Worm (Caenorhabditis elegans): ENCODE results near the gene col-33.

col-33 gene

DNA sequence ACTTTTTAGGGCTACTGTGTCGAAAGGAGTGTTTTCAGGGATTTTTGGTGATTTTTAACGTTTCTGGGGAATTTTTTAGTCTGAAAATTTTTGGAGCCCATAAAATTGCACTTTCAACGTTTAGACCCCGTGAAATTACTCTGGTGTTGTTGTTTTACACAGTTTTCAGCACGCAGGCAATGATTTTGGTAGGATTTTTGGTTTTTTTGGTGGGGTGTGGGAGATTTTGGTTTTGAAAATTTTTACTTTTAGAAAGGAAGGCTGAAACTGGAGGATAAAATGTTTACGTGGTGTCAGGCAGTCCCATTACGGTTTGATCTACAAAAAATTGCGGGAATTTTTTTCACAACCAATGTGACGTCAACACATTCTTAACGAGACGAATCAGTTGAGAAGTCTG, 44.8 kb upstream of the col-33 start:
- no peak for TF ChIP-seq snpc-4 (tag; optimal IDR thresholded peaks at IDR 0.05)
- no peak for TF ChIP-seq lin-13 (GFP tag; optimal IDR thresholded peaks at IDR 0.05)
- no peak for TF ChIP-seq Y55F3AM.14 (GFP tag; optimal IDR thresholded peaks at IDR 0.05)
- no peak for TF ChIP-seq nhr-237 (tag; optimal IDR thresholded peaks at IDR 0.05)
- TF ChIP-seq peb-1 (tag; optimal IDR thresholded peaks at IDR 0.05), result no peak
- no peak for TF ChIP-seq fos-1 (tag; optimal IDR thresholded peaks at IDR 0.05)

ce11 chrIV:4219983-4220382, 43.1 kb upstream of the col-33 start, which contains the start of gene F30B5.11:
Gene F30B5.11 (minus strand): TSS chrIV:4220083.
- TF ChIP-seq nhr-25 (tag; optimal IDR thresholded peaks at IDR 0.05) (no peak), lin-39 (tag; optimal IDR thresholded peaks at IDR 0.05) (no peak), snpc-4 (tag; optimal IDR thresholded peaks at IDR 0.05) (no peak)

DNA sequence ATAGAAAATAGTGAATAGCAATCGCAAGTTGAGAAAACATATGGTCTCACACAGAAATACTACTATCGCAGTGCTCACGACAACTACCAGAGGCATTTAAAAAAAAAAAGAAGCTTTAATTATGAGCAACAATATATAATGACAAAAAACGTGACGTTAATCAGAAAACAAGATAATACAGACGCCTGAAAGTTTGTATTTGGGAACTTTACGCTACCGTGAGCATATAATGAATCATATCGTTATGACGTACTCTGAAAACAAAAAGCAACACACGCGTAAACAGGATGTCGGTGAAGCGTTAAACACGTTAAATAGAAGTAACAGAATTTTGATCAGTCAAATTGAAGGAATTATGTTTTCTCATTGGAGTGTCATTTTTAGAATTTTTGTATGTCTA, 37.2 kb upstream of the col-33 start, which contains the start of gene srbc-71:
TSS of gene srbc-71 (minus strand) at position 101 of the 400 bp plus-strand sequence.
- no peak for TF ChIP-seq aly-2 (tag; optimal IDR thresholded peaks at IDR 0.05)
- no peak for TF ChIP-seq snpc-4 (tag; optimal IDR thresholded peaks at IDR 0.05)
- TF ChIP-seq nhr-129 (tag; optimal IDR thresholded peaks at IDR 0.05), result no peak
- no peak for TF ChIP-seq ztf-11 (tag; optimal IDR thresholded peaks at IDR 0.05)
- TF ChIP-seq nhr-25 (tag; optimal IDR thresholded peaks at IDR 0.05), result no peak
- TF ChIP-seq sem-4 (tag; optimal IDR thresholded peaks at IDR 0.05), result no peak
- no peak for TF ChIP-seq sma-3 (GFP tag; optimal IDR thresholded peaks at IDR 0.05)
- TF ChIP-seq dmd-4 (tag; optimal IDR thresholded peaks at IDR 0.05), result no peak
- no peak for TF ChIP-seq ama-1 (optimal IDR thresholded peaks at IDR 0.05)
- no peak for TF ChIP-seq unc-55 (GFP tag; optimal IDR thresholded peaks at IDR 0.05)
- TF ChIP-seq nhr-12 (tag; optimal IDR thresholded peaks at IDR 0.05), result no peak
- no peak for TF ChIP-seq unc-62 (GFP tag; optimal IDR thresholded peaks at IDR 0.05)
- TF ChIP-seq ZK546.5 (tag; optimal IDR thresholded peaks at IDR 0.05), result no peak
- TF ChIP-seq nhr-237 (tag; optimal IDR thresholded peaks at IDR 0.05), result no peak
- no peak for TF ChIP-seq elt-1 (tag; optimal IDR thresholded peaks at IDR 0.05)
- no peak for TF ChIP-seq R02D3.7 (tag; optimal IDR thresholded peaks at IDR 0.05)
- TF ChIP-seq lin-11 (tag; optimal IDR thresholded peaks at IDR 0.05), result no peak
- no peak for TF ChIP-seq peb-1 (tag; optimal IDR thresholded peaks at IDR 0.05)

DNA sequence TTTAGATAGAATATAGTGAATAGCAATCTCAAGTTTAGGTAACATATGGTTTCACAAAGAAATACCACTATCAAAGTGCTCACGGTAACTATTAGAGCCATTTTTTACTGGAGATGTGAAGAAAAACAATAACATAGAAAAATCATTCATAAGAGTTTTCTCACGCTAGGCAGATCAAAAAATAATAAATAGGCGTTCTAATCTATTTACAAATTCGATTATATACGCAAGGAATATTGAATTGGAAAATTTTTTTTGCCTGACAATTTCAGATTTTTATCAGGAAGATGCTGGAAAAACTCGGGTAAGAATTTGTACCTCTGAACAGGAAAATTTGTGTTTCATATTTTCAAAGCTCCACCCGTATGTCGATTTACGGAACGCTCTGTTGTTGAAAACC, 35.2 kb upstream of the col-33 start, which contains the start of gene srbc-70:
TSS of gene srbc-70 (minus strand) at position 101 of the 400 bp plus-strand sequence.
- no peak for TF ChIP-seq nhr-12 (tag; optimal IDR thresholded peaks at IDR 0.05)
- TF ChIP-seq alr-1 (tag; optimal IDR thresholded peaks at IDR 0.05), result no peak
- TF ChIP-seq nhr-237 (tag; optimal IDR thresholded peaks at IDR 0.05), result no peak
- TF ChIP-seq lin-11 (tag; optimal IDR thresholded peaks at IDR 0.05), result no peak
- no peak for TF ChIP-seq Y55F3AM.14 (GFP tag; optimal IDR thresholded peaks at IDR 0.05)
- no peak for TF ChIP-seq lsy-2 (tag; optimal IDR thresholded peaks at IDR 0.05)
- TF ChIP-seq unc-62 (GFP tag; optimal IDR thresholded peaks at IDR 0.05), result no peak
- no peak for TF ChIP-seq ztf-4 (tag; optimal IDR thresholded peaks at IDR 0.05)
- no peak for TF ChIP-seq blmp-1 (tag; optimal IDR thresholded peaks at IDR 0.05; ENCODE audit: insufficient read depth)
- TF ChIP-seq zag-1 (tag; optimal IDR thresholded peaks at IDR 0.05), result no peak
- TF ChIP-seq sma-3 (GFP tag; optimal IDR thresholded peaks at IDR 0.05), result no peak
- no peak for TF ChIP-seq crh-2 (tag; optimal IDR thresholded peaks at IDR 0.05)
- no peak for TF ChIP-seq nhr-129 (tag; optimal IDR thresholded peaks at IDR 0.05)
- no peak for TF ChIP-seq C34F6.9 (tag; optimal IDR thresholded peaks at IDR 0.05)

ce11 chrIV:4235315-4236024, 27.6 kb upstream of the col-33 start, which contains the start of the genes zipt-2.2 and dpy-13:
Gene zipt-2.2 (minus strand): TSS chrIV:4235365.
Gene dpy-13 (plus strand): TSS chrIV:4235614.
- TF ChIP-seq ama-1 (optimal IDR thresholded peaks at IDR 0.05) (peak; percentile 87), gmeb-1 (tag; optimal IDR thresholded peaks at IDR 0.05) (no peak), ztf-1 (GFP tag; conservative IDR thresholded peaks at IDR 0.05) (no peak), nhr-21 (tag; optimal IDR thresholded peaks at IDR 0.05) (peak; percentile 42)

ce11 chrIV:4236025-4236407, 27.1 kb upstream of the col-33 start:
- no peak for TF ChIP-seq gmeb-1 (tag; optimal IDR thresholded peaks at IDR 0.05)

Measured in whole organism, L2 larva.